Worm (Caenorhabditis elegans) whole organism, L3 larva: ENCODE results near the gene clec-143.

Experiments used
- ama-1 ChIP-seq: fragments of 150-350 bp; optimal IDR thresholded peaks from 2 replicates; lab custom pipeline; 2018
- fos-1 ChIP-seq: fragments of 150-350 bp; optimal IDR thresholded peaks from 2 replicates; lab custom pipeline; 2014; ENCODE audit warnings: missing biosample characterization, missing genetic modification characterization
- lin-39 ChIP-seq: fragments of 150-350 bp; optimal IDR thresholded peaks from 2 replicates; lab custom pipeline; 2018; ENCODE audit warnings: missing biosample characterization, missing genetic modification reagents, missing genetic modification characterization
- nhr-25 ChIP-seq: sonication (generic microtip); optimal IDR thresholded peaks from 2 replicates; lab custom pipeline; 2017; ENCODE audit warnings: missing biosample characterization, missing genetic modification characterization
- pqm-1 ChIP-seq: fragments of 150-350 bp; optimal IDR thresholded peaks from 2 replicates; lab custom pipeline; 2017; ENCODE audit warnings: missing biosample characterization, missing genetic modification characterization, inconsistent platforms

ce11 chrII:10502491-10503063, 32.5 kb upstream of the clec-143 start, which contains the start of gene myrf-1:
- TF ChIP-seq nhr-25 (tag; lab: Kevin White, UChicago), result peak; percentile 77
- peak; percentile 48 for TF ChIP-seq fos-1 (tag; lab: Kevin White, UChicago)
- TF ChIP-seq ama-1 (lab: Kevin White, UChicago), result peak; percentile 67
- TF ChIP-seq lin-39, result peak; percentile 96
- peak; percentile 8 for TF ChIP-seq pqm-1 (tag; lab: Kevin White, UChicago)
